Worm (Caenorhabditis elegans): ENCODE measurements around the gene sru-36.

- no peak for TF ChIP-seq ama-1 (optimal IDR thresholded peaks at IDR 0.05)
- TF ChIP-seq aly-1 (tag; optimal IDR thresholded peaks at IDR 0.05), result no peak
- TF ChIP-seq sea-1 (GFP tag; conservative IDR thresholded peaks at IDR 0.05), result no peak
- TF ChIP-seq ceh-36 (tag; optimal IDR thresholded peaks at IDR 0.05), result no peak
- TF ChIP-seq F13C5.2 (tag; optimal IDR thresholded peaks at IDR 0.05), result no peak
Measured at ce11 chrV:9801965-9802364, 39.5 kb upstream of the sru-36 start, which contains the start of gene F46B6.10.
